Fruit fly (Drosophila melanogaster) whole organism, embryonic: ENCODE results near the gene pasi2.

Experiments
- Atf3 ChIP-seq: fragments of 200-800 bp; sonication (Bioruptor generic); optimal IDR thresholded peaks from 3 replicates; lab custom pipeline; 2016; ENCODE audit warnings: missing biosample characterization, missing genetic modification characterization
- B-H1 ChIP-seq: fragments of 200-800 bp; sonication (Bioruptor generic); IDR thresholded peaks from 3 replicates; pipeline ENCODE4 v1.3.6; 2022; ENCODE audit warnings: missing biosample characterization, missing genetic modification characterization
- CG11456 ChIP-seq: fragments of 200-800 bp; sonication (Bioruptor generic); IDR thresholded peaks from 3 replicates; pipeline ENCODE4 v1.3.6; 2022; ENCODE audit warnings: missing biosample characterization, missing genetic modification characterization
- CG12299 ChIP-seq: fragments of 200-800 bp; sonication (Bioruptor generic); optimal IDR thresholded peaks from 2 replicates; lab custom pipeline; 2018; ENCODE audit warnings: missing biosample characterization, mild to moderate bottlenecking, missing genetic modification characterization
- CG14667 ChIP-seq: fragments of 200-800 bp; sonication (Bioruptor generic); IDR thresholded peaks from 2 replicates; pipeline ENCODE4 v1.3.6; 2022; ENCODE audit warnings: missing biosample characterization, missing genetic modification characterization
- CG14860 ChIP-seq: fragments of 200-800 bp; sonication (Bioruptor generic); IDR thresholded peaks from 3 replicates; pipeline ENCODE4 v1.3.6; 2022; ENCODE audit warnings: missing biosample characterization, missing genetic modification characterization; ENCODE audit not compliant: partially characterized antibody
- CG15269 ChIP-seq: fragments of 200-800 bp; sonication (Bioruptor generic); optimal IDR thresholded peaks from 2 replicates; lab custom pipeline; 2018; ENCODE audit warnings: missing biosample characterization, mild to moderate bottlenecking, missing genetic modification characterization, moderate library complexity
- CG15514 ChIP-seq: fragments of 200-800 bp; sonication (Bioruptor generic); optimal IDR thresholded peaks from 3 replicates; lab custom pipeline; 2017; ENCODE audit warnings: missing biosample characterization, missing genetic modification characterization, mild to moderate bottlenecking, moderate library complexity, missing genetic modification reagents
- CG15601 ChIP-seq: fragments of 200-800 bp; sonication (Bioruptor generic); optimal IDR thresholded peaks from 3 replicates; lab custom pipeline; 2019; ENCODE audit warnings: missing biosample characterization, mild to moderate bottlenecking, missing genetic modification characterization, moderate library complexity
- CG17568 ChIP-seq: fragments of 200-800 bp; sonication (Bioruptor generic); optimal IDR thresholded peaks from 2 replicates; lab custom pipeline; 2018; ENCODE audit warnings: missing biosample characterization, mild to moderate bottlenecking, missing genetic modification characterization, moderate library complexity
- CG18011 ChIP-seq: fragments of 200-800 bp; sonication (Bioruptor generic); optimal IDR thresholded peaks from 2 replicates; lab custom pipeline; 2017; ENCODE audit warnings: missing biosample characterization, missing genetic modification characterization, mild to moderate bottlenecking, moderate library complexity, missing genotype
- CG18619 ChIP-seq: fragments of 200-800 bp; sonication (Bioruptor generic); optimal IDR thresholded peaks from 3 replicates; lab custom pipeline; 2017; ENCODE audit warnings: missing biosample characterization, mild to moderate bottlenecking, missing genetic modification characterization
- CG34422 ChIP-seq: fragments of 200-800 bp; sonication (Bioruptor generic); IDR thresholded peaks from 3 replicates; pipeline ENCODE4 v1.3.6; 2022; ENCODE audit warnings: missing biosample characterization, missing genetic modification characterization
- CG8388 ChIP-seq: fragments of 200-800 bp; sonication (Bioruptor generic); optimal IDR thresholded peaks from 2 replicates; lab custom pipeline; 2019; ENCODE audit warnings: missing biosample characterization, mild to moderate bottlenecking, missing genetic modification characterization, moderate library complexity
- CG9609 ChIP-seq: fragments of 200-800 bp; sonication (Bioruptor generic); optimal IDR thresholded peaks from 3 replicates; lab custom pipeline; 2016; ENCODE audit warnings: missing biosample characterization, missing genetic modification characterization
- Dbx ChIP-seq: fragments of 200-800 bp; sonication (Bioruptor generic); IDR thresholded peaks from 3 replicates; pipeline ENCODE4 v1.3.6; 2022; ENCODE audit warnings: missing biosample characterization, missing genetic modification characterization
- Doc3 ChIP-seq: fragments of 200-800 bp; sonication (Bioruptor generic); IDR thresholded peaks from 3 replicates; pipeline ENCODE4 v1.3.6; 2022; ENCODE audit warnings: missing biosample characterization, missing genetic modification characterization; ENCODE audit not compliant: partially characterized antibody
- Dp ChIP-seq: fragments of 200-800 bp; sonication (Bioruptor generic); optimal IDR thresholded peaks from 2 replicates; lab custom pipeline; 2018; ENCODE audit warnings: missing biosample characterization, mild to moderate bottlenecking, missing genetic modification characterization, moderate library complexity
- Elba2 ChIP-seq: fragments of 200-800 bp; sonication (Bioruptor generic); optimal IDR thresholded peaks from 3 replicates; lab custom pipeline; 2016; ENCODE audit warnings: missing biosample characterization, missing genetic modification characterization
- Gsc ChIP-seq: fragments of 200-800 bp; sonication (Bioruptor generic); IDR thresholded peaks from 2 replicates; pipeline ENCODE4 v1.3.6; 2022; ENCODE audit warnings: missing biosample characterization, missing genetic modification characterization
- Jarid2 ChIP-seq: fragments of 200-800 bp; sonication (Bioruptor generic); optimal IDR thresholded peaks from 3 replicates; lab custom pipeline; 2017; ENCODE audit warnings: mild to moderate bottlenecking, missing biosample characterization, missing genetic modification reagents, missing genetic modification characterization
- Nf-YC ChIP-seq: fragments of 200-800 bp; optimal IDR thresholded peaks from 3 replicates; lab custom pipeline; 2019; ENCODE audit warnings: missing biosample characterization, mild to moderate bottlenecking, missing genetic modification characterization, moderate library complexity
- NfI ChIP-seq: fragments of 200-800 bp; sonication (Bioruptor generic); optimal IDR thresholded peaks from 3 replicates; lab custom pipeline; 2018; ENCODE audit warnings: missing biosample characterization, mild to moderate bottlenecking, missing genetic modification characterization, moderate library complexity
- Sox102F ChIP-seq: fragments of 200-800 bp; sonication (Bioruptor generic); optimal IDR thresholded peaks from 2 replicates; lab custom pipeline; 2018; ENCODE audit warnings: missing biosample characterization, mild to moderate bottlenecking, missing genetic modification characterization, moderate library complexity
- Trl ChIP-seq, 3 experiments: fragments of >200 bp in 2 of 3; fragments of 200-800 bp in 1 of 3; sonication (Bioruptor generic) in 1 of 3; optimal IDR thresholded peaks; 2 replicates in 1 of 3; 3 replicates in 2 of 3; lab custom pipeline; 2016 to 2017; ENCODE audit warnings: missing biosample characterization in 1 of 3, missing genetic modification characterization in 1 of 3
- ab ChIP-seq: fragments of 200-800 bp; sonication (Bioruptor generic); optimal IDR thresholded peaks from 2 replicates; lab custom pipeline; 2016; ENCODE audit warnings: missing biosample characterization, missing genetic modification characterization
- amos ChIP-seq: fragments of 200-800 bp; sonication (Bioruptor generic); IDR thresholded peaks from 2 replicates; pipeline ENCODE4 v1.3.6; 2022; ENCODE audit warnings: missing biosample characterization, missing genetic modification characterization; ENCODE audit not compliant: partially characterized antibody
- bab2 ChIP-seq: fragments of 200-800 bp; sonication (Bioruptor generic); optimal IDR thresholded peaks from 2 replicates; lab custom pipeline; 2016; ENCODE audit warnings: missing biosample characterization, missing genetic modification characterization
- cato ChIP-seq: fragments of 200-800 bp; sonication (Bioruptor generic); optimal IDR thresholded peaks from 2 replicates; lab custom pipeline; 2016; ENCODE audit warnings: missing biosample characterization, missing genetic modification characterization, borderline replicate concordance
- chn ChIP-seq: fragments of 200-800 bp; sonication (Bioruptor generic); optimal IDR thresholded peaks from 2 replicates; lab custom pipeline; 2016; ENCODE audit warnings: missing biosample characterization, missing genetic modification characterization
- dysf ChIP-seq: fragments of 200-800 bp; sonication (Bioruptor generic); IDR thresholded peaks from 3 replicates; pipeline ENCODE4 v1.3.6; 2022; ENCODE audit warnings: missing biosample characterization, missing genetic modification characterization
- en ChIP-seq: fragments of 200-800 bp; sonication (Bioruptor generic); optimal IDR thresholded peaks from 2 replicates; lab custom pipeline; 2016; ENCODE audit warnings: missing biosample characterization, missing genetic modification characterization
- fd96Cb ChIP-seq: fragments of 200-800 bp; sonication (Bioruptor generic); optimal IDR thresholded peaks from 2 replicates; lab custom pipeline; 2018; ENCODE audit warnings: missing biosample characterization, mild to moderate bottlenecking, missing genetic modification characterization, moderate library complexity
- gcm2 ChIP-seq: fragments of 200-800 bp; sonication (Bioruptor generic); optimal IDR thresholded peaks from 2 replicates; lab custom pipeline; 2016; ENCODE audit warnings: missing biosample characterization, missing genetic modification characterization
- hbn ChIP-seq: fragments of 200-800 bp; sonication (Bioruptor generic); IDR thresholded peaks from 2 replicates; pipeline ENCODE4 v1.3.6; 2022; ENCODE audit warnings: missing biosample characterization, missing genetic modification characterization; ENCODE audit not compliant: partially characterized antibody
- onecut ChIP-seq: fragments of 200-800 bp; sonication (Bioruptor generic); IDR thresholded peaks from 2 replicates; pipeline ENCODE4 v1.3.6; 2022; ENCODE audit warnings: missing biosample characterization, missing genetic modification characterization
- pfk ChIP-seq: fragments of 200-800 bp; sonication (Bioruptor generic); optimal IDR thresholded peaks from 2 replicates; lab custom pipeline; 2018; ENCODE audit warnings: missing biosample characterization, mild to moderate bottlenecking, missing genetic modification characterization, moderate library complexity
- pita ChIP-seq: fragments of 200-800 bp; sonication (Bioruptor generic); optimal IDR thresholded peaks from 2 replicates; lab custom pipeline; 2017; ENCODE audit warnings: missing biosample characterization, mild to moderate bottlenecking, missing genetic modification characterization
- ranshi ChIP-seq: fragments of 200-800 bp; sonication (Bioruptor generic); IDR thresholded peaks from 2 replicates; pipeline ENCODE4 v1.3.6; 2022; ENCODE audit warnings: missing biosample characterization, missing genetic modification characterization
- sens-2 ChIP-seq: fragments of 200-800 bp; sonication (Bioruptor generic); IDR thresholded peaks from 2 replicates; pipeline ENCODE4 v1.3.6; 2022; ENCODE audit warnings: missing biosample characterization, missing genetic modification characterization
- shn ChIP-seq: fragments of 200-800 bp; sonication (Bioruptor generic); optimal IDR thresholded peaks from 3 replicates; lab custom pipeline; 2016; ENCODE audit warnings: missing biosample characterization, missing genetic modification characterization
- slp2 ChIP-seq: fragments of 200-800 bp; sonication (Bioruptor generic); optimal IDR thresholded peaks from 2 replicates; lab custom pipeline; 2016; ENCODE audit warnings: missing biosample characterization, missing genetic modification characterization
- so ChIP-seq: fragments of 200-800 bp; sonication (Bioruptor generic); IDR thresholded peaks from 3 replicates; pipeline ENCODE4 v1.3.6; 2022; ENCODE audit warnings: missing biosample characterization, missing genetic modification characterization
- stwl ChIP-seq: fragments of 200-800 bp; sonication (Bioruptor generic); optimal IDR thresholded peaks from 3 replicates; lab custom pipeline; 2018; ENCODE audit warnings: missing biosample characterization, mild to moderate bottlenecking, missing genetic modification characterization, moderate library complexity
- tll ChIP-seq, 2 experiments: fragments of 200-800 bp in 1 of 2; fragments of >200 bp in 1 of 2; sonication (Bioruptor generic) in 1 of 2; optimal IDR thresholded peaks; 2 replicates each; lab custom pipeline; 2017 to 2019; ENCODE audit warnings: missing biosample characterization in 2 of 2, missing genetic modification characterization in 2 of 2, mild to moderate bottlenecking in 1 of 2, moderate library complexity in 1 of 2
- tx ChIP-seq: fragments of 200-800 bp; sonication (Bioruptor generic); optimal IDR thresholded peaks from 2 replicates; lab custom pipeline; 2016; ENCODE audit warnings: missing biosample characterization, missing genetic modification characterization
- zen2 ChIP-seq: fragments of 200-800 bp; sonication (Bioruptor generic); IDR thresholded peaks from 3 replicates; pipeline ENCODE4 v1.3.6; 2022; ENCODE audit warnings: missing biosample characterization, missing genetic modification characterization; ENCODE audit not compliant: partially characterized antibody

Gene pasi2

dm6 chr3R:9340425-9341188, 5.6 kb downstream of the pasi2 start (continued):
- no peak for TF ChIP-seq CG14860 (GFP tag; lab: Robert Waterston, UW)
- peak; percentile 57; the same call in 1 of the 3 replicates for TF ChIP-seq so (GFP tag; lab: Robert Waterston, UW)
- peak; percentile 77 for TF ChIP-seq CG12299 (tag; lab: Kevin White, UChicago)
- no peak for TF ChIP-seq zen2 (GFP tag; lab: Robert Waterston, UW)
- TF ChIP-seq Elba2, result no peak
- peak; percentile 77 for TF ChIP-seq CG14667 (GFP tag; lab: Robert Waterston, UW)
- peak; percentile 39 for TF ChIP-seq Atf3 (GFP tag; lab: Kevin White, UChicago)
- no peak for TF ChIP-seq pita (GFP tag; lab: Kevin White, UChicago)
- TF ChIP-seq CG34422 (GFP tag; lab: Robert Waterston, UW), result peak; percentile 80
- peak; percentile 50 for TF ChIP-seq stwl
- 0 out of 2 replicates have a peak, but pooled peaks have one; percentile 71 for TF ChIP-seq ranshi (GFP tag; lab: Robert Waterston, UW)
- peak; percentile 64 for TF ChIP-seq cato (GFP tag; lab: Kevin White, UChicago)
- TF ChIP-seq tll (GFP tag; optimal IDR thresholded peaks at IDR 0.05; lab: Kevin White, UChicago), result peak in 1 of 2 experiments; percentile 8
- peak; percentile 81 for TF ChIP-seq CG11456 (GFP tag; lab: Robert Waterston, UW)
- peak; percentile 60 for TF ChIP-seq CG17568 (GFP tag; lab: Kevin White, UChicago)
- TF ChIP-seq NfI (GFP tag; lab: Kevin White, UChicago), result peak; percentile 90
- peak; percentile 55; the same call in 2 of the 3 replicates for TF ChIP-seq B-H1 (GFP tag; lab: Robert Waterston, UW)
- peak; percentile 92 for TF ChIP-seq Sox102F (GFP tag; lab: Kevin White, UChicago)
- TF ChIP-seq chn (GFP tag; lab: Kevin White, UChicago), result peak; percentile 72
- peak; percentile 76 for TF ChIP-seq CG15514 (GFP tag; lab: Kevin White, UChicago)
- peak; percentile 64 for TF ChIP-seq onecut (GFP tag; lab: Robert Waterston, UW)
- TF ChIP-seq gcm2 (GFP tag; lab: Kevin White, UChicago), result no peak
- TF ChIP-seq fd96Cb (tag; lab: Kevin White, UChicago), result peak; percentile 90
- TF ChIP-seq Dp (GFP tag; lab: Kevin White, UChicago), result no peak
- TF ChIP-seq CG18011 (GFP tag; lab: Kevin White, UChicago), result peak; percentile 72
- TF ChIP-seq sens-2 (GFP tag; lab: Robert Waterston, UW), result no peak
- TF ChIP-seq Jarid2, result peak; percentile 71
- TF ChIP-seq Trl (optimal IDR thresholded peaks at IDR 0.05; lab: Kevin White, UChicago), result peak; percentile 65 to 79
- TF ChIP-seq Trl (GFP tag; optimal IDR thresholded peaks at IDR 0.05; lab: Kevin White, UChicago), result peak; percentile 70
- TF ChIP-seq Doc3, result no peak
- peak; percentile 81 for TF ChIP-seq shn (GFP tag; lab: Kevin White, UChicago)
- peak; percentile 88 for TF ChIP-seq CG15601 (tag; lab: Kevin White, UChicago)
- TF ChIP-seq ab (GFP tag; lab: Kevin White, UChicago), result peak; percentile 38
- peak; percentile 67 for TF ChIP-seq CG9609 (GFP tag; lab: Kevin White, UChicago)
- TF ChIP-seq bab2 (GFP tag; lab: Kevin White, UChicago), result peak; percentile 49
- peak; percentile 84 for TF ChIP-seq Nf-YC (tag; lab: Kevin White, UChicago)
- TF ChIP-seq CG8388 (GFP tag; lab: Kevin White, UChicago), result peak; percentile 85
- TF ChIP-seq CG15269 (tag; lab: Kevin White, UChicago), result peak; percentile 94
- TF ChIP-seq Gsc (GFP tag; lab: Robert Waterston, UW), result no peak
- TF ChIP-seq dysf (GFP tag; lab: Robert Waterston, UW), result peak; percentile 92
- TF ChIP-seq hbn (GFP tag; lab: Robert Waterston, UW), result no peak
- peak; percentile 56 for TF ChIP-seq slp2 (GFP tag; lab: Kevin White, UChicago)
- peak; percentile 59 for TF ChIP-seq tx
- TF ChIP-seq CG18619 (GFP tag; lab: Kevin White, UChicago), result peak; percentile 92
- TF ChIP-seq pfk (GFP tag; lab: Kevin White, UChicago), result no peak
- peak; percentile 31 for TF ChIP-seq en (GFP tag; lab: Kevin White, UChicago)
- no peak for TF ChIP-seq amos
- TF ChIP-seq Dbx, result peak; percentile 78; the same call in 2 of the 3 replicates
